Worm (Caenorhabditis elegans) whole organism, L3 larva: Measurements from ENCODE around the gene Y37H2A.10.
A peak's percentile ranks its signal among the peaks of the same experiment; 100 is the strongest.

Experiments used
- R02D3.7 ChIP-seq: fragments of 150-350 bp; optimal IDR thresholded peaks from 2 replicates; lab custom pipeline; 2014; ENCODE audit warnings: missing biosample characterization, missing genetic modification characterization
- ZK546.5 ChIP-seq: sonication (generic microtip); optimal IDR thresholded peaks from 2 replicates; lab custom pipeline; 2017; ENCODE audit warnings: missing biosample characterization, missing genetic modification characterization
- aly-2 ChIP-seq: fragments of 150-350 bp; optimal IDR thresholded peaks from 2 replicates; lab custom pipeline; 2014; ENCODE audit warnings: missing biosample characterization, missing genetic modification characterization
- ceh-16 ChIP-seq: sonication (generic microtip); optimal IDR thresholded peaks from 2 replicates; lab custom pipeline; 2017; ENCODE audit warnings: missing biosample characterization, missing genetic modification characterization
- egl-5 ChIP-seq: fragments of 150-350 bp; optimal IDR thresholded peaks from 2 replicates; lab custom pipeline; 2017; ENCODE audit warnings: missing biosample characterization, missing genetic modification reagents, missing genetic modification characterization, inconsistent platforms
- elt-2 ChIP-seq: sonication (generic microtip); optimal IDR thresholded peaks from 2 replicates; lab custom pipeline; 2016; ENCODE audit warnings: missing genetic modification reagents, mild to moderate bottlenecking, missing genetic modification characterization, missing compliant biosample characterization
- elt-3 ChIP-seq, 3 experiments: fragments of 150-350 bp in 1 of 3; sonication (generic microtip) in 2 of 3; optimal IDR thresholded peaks; 2 replicates in 2 of 3; 4 replicates in 1 of 3; lab custom pipeline; 2014 to 2017; ENCODE audit warnings: missing biosample characterization in 3 of 3, missing genetic modification characterization in 3 of 3
- eor-1 ChIP-seq, 2 experiments: fragments of 150-350 bp; optimal IDR thresholded peaks; 2 replicates each; lab custom pipeline; 2014 to 2018; ENCODE audit warnings: missing biosample characterization in 2 of 2, missing genetic modification characterization in 2 of 2
- fos-1 ChIP-seq: fragments of 150-350 bp; optimal IDR thresholded peaks from 2 replicates; lab custom pipeline; 2014; ENCODE audit warnings: missing biosample characterization, missing genetic modification characterization
- hmg-11 ChIP-seq: sonication (generic microtip); optimal IDR thresholded peaks from 2 replicates; lab custom pipeline; 2016; ENCODE audit warnings: missing genetic modification characterization, missing compliant biosample characterization
- jun-1 ChIP-seq: fragments of 150-350 bp; optimal IDR thresholded peaks from 2 replicates; lab custom pipeline; 2014; ENCODE audit warnings: missing biosample characterization, missing genetic modification reagents, missing genetic modification characterization
- lin-15B ChIP-seq: fragments of 150-350 bp; optimal IDR thresholded peaks from 2 replicates; lab custom pipeline; 2014; ENCODE audit warnings: missing biosample characterization, missing genetic modification characterization
- lin-39 ChIP-seq: fragments of 150-350 bp; optimal IDR thresholded peaks from 2 replicates; lab custom pipeline; 2018; ENCODE audit warnings: missing biosample characterization, missing genetic modification reagents, missing genetic modification characterization
- lsy-12 ChIP-seq: sonication (generic microtip); optimal IDR thresholded peaks from 2 replicates; lab custom pipeline; 2016; ENCODE audit warnings: mild to moderate bottlenecking, missing genetic modification characterization, missing compliant biosample characterization
- nhr-11 ChIP-seq: fragments of 150-350 bp; optimal IDR thresholded peaks from 2 replicates; lab custom pipeline; 2014; ENCODE audit warnings: missing biosample characterization, missing genetic modification characterization
- nhr-23 ChIP-seq: fragments of 150-350 bp; optimal IDR thresholded peaks from 2 replicates; lab custom pipeline; 2014; ENCODE audit warnings: missing biosample characterization, missing genetic modification reagents, missing genetic modification characterization
- nhr-76 ChIP-seq: fragments of 150-350 bp; sonication (generic microtip); optimal IDR thresholded peaks from 5 replicates; lab custom pipeline; 2014; ENCODE audit warnings: missing biosample characterization, missing genetic modification characterization
- nhr-77 ChIP-seq: fragments of 150-350 bp; optimal IDR thresholded peaks from 2 replicates; lab custom pipeline; 2014; ENCODE audit warnings: missing biosample characterization, missing genetic modification characterization
- pha-4 ChIP-seq: fragments of 150-350 bp; optimal IDR thresholded peaks from 2 replicates; lab custom pipeline; 2014; ENCODE audit warnings: missing biosample characterization, missing genetic modification reagents, missing genetic modification characterization
- pqm-1 ChIP-seq: fragments of 150-350 bp; optimal IDR thresholded peaks from 2 replicates; lab custom pipeline; 2017; ENCODE audit warnings: missing biosample characterization, missing genetic modification characterization, inconsistent platforms
- sea-2 ChIP-seq: fragments of 150-350 bp; sonication (generic microtip); optimal IDR thresholded peaks from 4 replicates; lab custom pipeline; 2014; ENCODE audit warnings: missing biosample characterization, missing genetic modification reagents, missing genetic modification characterization
- skn-1 ChIP-seq: fragments of 150-350 bp; optimal IDR thresholded peaks from 2 replicates; lab custom pipeline; 2014; ENCODE audit warnings: missing biosample characterization, missing genetic modification characterization
- snpc-4 ChIP-seq: fragments of 150-350 bp; optimal IDR thresholded peaks from 2 replicates; lab custom pipeline; 2014; ENCODE audit warnings: missing biosample characterization, missing genetic modification characterization
- unc-62 ChIP-seq: fragments of 150-350 bp; sonication (generic microtip); optimal IDR thresholded peaks from 4 replicates; lab custom pipeline; 2014; ENCODE audit warnings: missing biosample characterization, missing genetic modification reagents, missing genetic modification characterization
- ztf-11 ChIP-seq: fragments of 150-350 bp; optimal IDR thresholded peaks from 2 replicates; lab custom pipeline; 2014; ENCODE audit warnings: missing biosample characterization, missing genetic modification characterization
- ztf-4 ChIP-seq: fragments of 150-350 bp; optimal IDR thresholded peaks from 2 replicates; lab custom pipeline; 2014; ENCODE audit warnings: missing biosample characterization, missing genetic modification characterization

The Y37H2A.10 gene

ce11 chrV:18143445-18143844 is 4.7 kb downstream of the Y37H2A.10 start, which contains the start of gene Y37H2A.14:
TSS of gene Y37H2A.14 (plus strand) at chrV:18143745.
- TF ChIP-seq nhr-23 (tag; lab: Kevin White, UChicago) (no peak), pha-4 (tag; lab: Kevin White, UChicago) (no peak), nhr-76 (tag; lab: Kevin White, UChicago) (no peak), ZK546.5 (tag; lab: Kevin White, UChicago) (no peak), ztf-4 (tag; lab: Kevin White, UChicago) (no peak), eor-1 (tag; optimal IDR thresholded peaks at IDR 0.05; lab: Kevin White, UChicago) (no peak), sea-2 (GFP tag; lab: Kevin White, UChicago) (no peak), nhr-77 (tag; lab: Kevin White, UChicago) (no peak), unc-62 (GFP tag; lab: Kevin White, UChicago) (no peak)

DNA sequence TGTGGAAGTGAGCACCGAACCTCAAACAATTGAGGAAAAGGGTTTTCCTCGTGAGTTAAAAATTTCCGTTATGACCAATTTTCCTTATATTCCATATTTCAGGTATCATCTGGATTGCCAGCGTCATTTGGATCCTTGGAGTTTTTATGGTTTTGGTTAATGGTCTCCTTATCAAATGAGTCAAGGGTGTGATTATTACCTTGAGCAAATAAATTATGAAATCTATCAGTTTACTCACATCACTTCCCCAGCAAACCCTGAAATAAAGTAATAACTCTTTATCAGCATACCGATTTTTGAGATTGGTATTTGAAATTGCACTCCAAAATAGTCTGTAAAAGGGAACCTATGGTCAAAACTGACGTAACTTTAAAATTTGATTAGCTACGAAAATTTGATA is 5.6 kb downstream of the Y37H2A.10 start:
- TF ChIP-seq nhr-11 (no peak), aly-2 (tag; lab: Kevin White, UChicago) (no peak), ztf-4 (tag; lab: Kevin White, UChicago) (no peak), lin-15B (no peak), elt-3 (tag; optimal IDR thresholded peaks at IDR 0.05; lab: Kevin White, UChicago) (no peak), elt-2 (no peak), sea-2 (GFP tag; lab: Kevin White, UChicago) (no peak), ceh-16 (tag; lab: Kevin White, UChicago) (no peak), nhr-77 (tag; lab: Kevin White, UChicago) (no peak), jun-1 (tag; lab: Kevin White, UChicago) (no peak), lsy-12 (no peak), fos-1 (tag; lab: Kevin White, UChicago) (no peak)

ce11 chrV:18146077-18146476 is 7.3 kb downstream of the Y37H2A.10 start, which contains the start of gene C14A6.3:
TSS of gene C14A6.3 (plus strand) at chrV:18146377.
- TF ChIP-seq nhr-77 (tag; lab: Kevin White, UChicago), result no peak
- TF ChIP-seq, all 47 proteins: peak for 0

DNA sequence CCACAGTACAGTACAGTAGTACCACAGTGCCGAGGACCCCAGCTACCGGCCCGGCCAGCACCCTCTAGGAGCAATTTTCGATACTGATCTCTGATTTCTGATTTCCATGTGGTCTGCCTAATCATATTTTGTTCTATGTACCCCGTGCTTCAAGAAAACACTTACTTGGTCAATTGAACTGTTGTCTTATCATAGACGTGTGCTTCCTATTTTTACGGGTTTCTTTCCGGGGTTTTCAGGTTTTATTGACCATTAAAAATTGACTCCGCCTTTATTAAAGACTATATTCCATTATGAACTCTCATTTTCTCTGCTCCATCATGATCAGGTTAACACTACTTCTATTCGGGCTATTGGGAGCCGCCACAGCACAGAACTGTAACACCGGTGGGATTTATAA is 18.9 kb downstream of the Y37H2A.10 start, which contains the start of gene clec-48:
Gene clec-48, plus strand, starts transcription at position 320 of the 400 bp plus-strand sequence.
- TF ChIP-seq fos-1 (tag; lab: Kevin White, UChicago) (no peak), pqm-1 (tag; lab: Kevin White, UChicago) (peak; percentile 66), elt-2 (peak; percentile 50)

ce11 chrV:18158172-18158571 is 19.4 kb downstream of the Y37H2A.10 start:
- no peak for TF ChIP-seq aly-2 (tag; lab: Kevin White, UChicago)
- TF ChIP-seq nhr-77 (tag; lab: Kevin White, UChicago), result no peak
- TF ChIP-seq lin-15B, result no peak

ce11 chrV:18161228-18161627 is 22.4 kb downstream of the Y37H2A.10 start, which contains the start of gene C14A6.13:
TSS of gene C14A6.13 (minus strand) at chrV:18161328.
- TF ChIP-seq aly-2 (tag; lab: Kevin White, UChicago) (no peak), lin-39 (tag; lab: Kevin White, UChicago) (no peak)

DNA sequence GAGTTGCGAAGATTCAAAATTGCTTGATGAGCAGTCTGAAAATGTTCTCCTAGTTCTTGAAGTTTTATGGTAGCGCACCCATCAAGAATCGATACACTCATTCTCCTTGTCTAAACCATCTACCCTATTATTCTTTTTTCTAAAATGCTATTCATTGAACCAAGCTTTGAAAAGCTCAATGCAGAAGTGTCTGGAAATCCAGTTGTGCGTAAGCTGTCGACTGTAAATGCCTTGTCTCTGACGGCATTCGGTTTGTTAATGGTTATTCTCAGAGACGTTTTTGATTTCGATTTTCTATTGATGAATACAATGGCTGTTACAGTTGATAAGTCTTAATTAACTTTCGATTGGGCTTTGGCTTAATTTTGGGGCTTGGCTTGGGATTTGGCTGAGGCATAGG is 23.8 kb downstream of the Y37H2A.10 start, which contains the start of gene C14A6.12:
Gene C14A6.12, minus strand, starts transcription at position 101 of the 400 bp plus-strand sequence.
- TF ChIP-seq ztf-11 (no peak), nhr-11 (no peak), egl-5 (no peak)

DNA sequence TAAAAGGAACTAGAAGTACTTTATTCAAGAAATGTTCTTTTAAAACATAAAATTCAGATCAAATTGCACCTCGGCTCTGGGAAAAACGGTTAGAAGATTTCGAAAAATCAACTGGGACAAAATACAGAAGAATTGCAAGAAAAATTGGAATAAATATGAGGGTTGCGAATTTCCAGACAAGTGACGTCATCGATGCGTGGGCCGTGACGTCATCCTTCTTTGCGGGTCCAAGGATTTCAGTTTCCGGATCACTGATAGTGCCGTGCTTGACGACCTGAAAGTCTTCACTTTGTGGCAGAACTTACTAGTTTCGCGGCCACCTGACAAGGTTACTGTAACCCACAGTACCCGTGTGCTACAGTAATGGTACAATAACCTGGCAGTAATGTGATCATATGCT is 24.6 kb downstream of the Y37H2A.10 start:
- TF ChIP-seq eor-1 (tag; optimal IDR thresholded peaks at IDR 0.05; lab: Kevin White, UChicago) (no peak), fos-1 (tag; lab: Kevin White, UChicago) (no peak), elt-2 (no peak), pqm-1 (tag; lab: Kevin White, UChicago) (no peak), hmg-11 (tag; lab: Kevin White, UChicago) (no peak), pha-4 (tag; lab: Kevin White, UChicago) (no peak), lin-15B (no peak), skn-1 (tag; lab: Kevin White, UChicago) (no peak), R02D3.7 (no peak), snpc-4 (tag; lab: Kevin White, UChicago) (no peak)
